Fruit fly (Drosophila melanogaster) S2 (cell line): ENCODE data around the gene Cpr30F.

Experiments used
- CG8478 ChIP-seq: fragments of >200 bp; optimal IDR thresholded peaks from 2 replicates; lab custom pipeline; 2018
- CTCF ChIP-seq, 2 experiments: fragments of >200 bp; optimal IDR thresholded peaks; 2 replicates each; lab custom pipeline; 2018

DNA sequence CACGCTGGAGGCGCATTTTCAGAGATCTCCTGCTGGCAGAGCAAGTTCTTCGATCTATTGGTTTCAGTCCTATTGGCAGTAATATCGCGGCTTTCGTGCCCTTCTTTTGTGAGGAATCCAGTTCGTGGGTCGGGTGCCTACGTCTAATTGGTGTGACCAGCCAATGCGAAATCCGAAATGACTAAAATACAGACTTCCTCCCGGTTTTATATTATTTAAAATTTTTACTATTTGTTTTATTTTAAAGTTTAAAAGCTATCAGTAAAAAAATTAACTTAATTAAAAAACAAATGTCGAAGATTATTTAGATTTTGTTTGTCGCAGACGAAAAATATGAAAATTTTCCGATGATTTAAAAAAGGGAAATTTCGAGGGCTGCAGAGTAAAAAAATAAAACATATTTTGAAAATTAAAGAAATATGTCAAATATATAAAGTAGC is 30.7 kb upstream of the Cpr30F start, which contains the start of gene CG5850:
- TF ChIP-seq CG8478 (lab: Kevin White, UChicago) (no peak), CTCF (optimal IDR thresholded peaks at IDR 0.05; lab: Kevin White, UChicago) (no peak)
